Fruit fly (Drosophila melanogaster) ovary, adult (tissue): ENCODE results near the gene Dok.
A peak's percentile ranks its signal among the peaks of the same experiment; 100 is the strongest.

Experiments used
- CG17801 ChIP-seq: fragments of 200-800 bp; optimal IDR thresholded peaks from 2 replicates; lab custom pipeline; 2019; ENCODE audit warnings: missing biosample characterization, mild to moderate bottlenecking, missing genetic modification characterization, moderate library complexity; ENCODE audit not compliant: partially characterized antibody

Dok gene

DNA sequence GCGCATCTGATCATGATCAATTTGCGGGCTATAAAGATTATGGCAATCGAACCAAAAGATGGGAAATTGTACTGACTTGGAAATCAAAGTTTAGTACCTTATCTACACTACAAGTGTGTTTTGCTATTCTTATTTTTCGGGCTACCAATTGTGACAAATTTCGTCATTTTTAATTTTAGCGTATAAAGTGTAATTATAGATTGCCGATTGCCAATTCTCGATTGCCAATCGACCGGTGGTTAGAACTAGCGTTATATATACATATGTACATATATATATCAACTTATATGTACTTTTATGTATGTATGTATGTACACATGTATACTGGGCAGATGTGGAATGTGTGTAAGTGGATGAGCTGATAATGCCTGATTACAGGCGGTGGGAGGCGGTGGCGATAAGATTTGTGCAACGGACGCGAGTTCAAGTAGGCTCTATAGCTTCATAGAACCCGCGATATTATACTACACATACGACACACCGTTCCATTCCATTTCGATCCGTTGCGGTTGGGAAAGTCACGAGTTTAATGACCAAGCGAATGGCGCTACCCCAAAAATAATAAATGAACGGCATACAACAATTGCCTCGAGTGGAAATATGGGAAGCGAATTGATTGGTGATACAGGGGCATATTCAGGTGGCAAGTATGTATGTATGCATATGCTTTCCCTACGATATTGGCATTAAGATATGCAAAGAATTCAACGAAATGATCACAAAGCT lies 7.9 kb upstream of the Dok start:
- TF ChIP-seq CG17801 (GFP tag; lab: Kevin White, UChicago) = no peak

dm6 chrX:7317214-7318210 lies 6.5 kb upstream of the Dok start:
- TF ChIP-seq CG17801 (GFP tag; lab: Kevin White, UChicago) = peak; percentile 83

- TF ChIP-seq CG17801 (GFP tag; lab: Kevin White, UChicago) = no peak
These were observed 5.5 kb upstream of the Dok start for dm6 chrX:7318464-7318863.

- TF ChIP-seq CG17801 (GFP tag; lab: Kevin White, UChicago) = peak; percentile 55
These were observed 4.8 kb upstream of the Dok start for dm6 chrX:7319053-7319702.

DNA sequence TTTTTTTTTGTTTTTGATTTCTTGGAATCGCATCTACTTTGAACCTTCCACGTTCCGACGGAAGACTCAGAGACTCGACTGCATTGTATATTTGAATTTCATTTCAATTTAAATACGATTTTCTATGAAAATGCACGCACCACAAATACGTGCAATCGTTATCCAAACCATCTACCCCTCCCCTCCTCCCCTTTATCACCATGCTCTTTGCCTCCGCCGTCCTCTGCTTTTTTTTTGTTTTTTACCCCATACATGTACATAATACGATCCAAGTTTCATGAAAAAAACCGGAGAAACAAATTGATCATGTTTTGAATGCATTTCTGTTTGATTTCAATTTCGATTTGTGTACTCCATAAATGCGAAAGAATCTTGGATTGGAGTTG lies 4.3 kb upstream of the Dok start:
- no peak for TF ChIP-seq CG17801 (GFP tag; lab: Kevin White, UChicago)

DNA sequence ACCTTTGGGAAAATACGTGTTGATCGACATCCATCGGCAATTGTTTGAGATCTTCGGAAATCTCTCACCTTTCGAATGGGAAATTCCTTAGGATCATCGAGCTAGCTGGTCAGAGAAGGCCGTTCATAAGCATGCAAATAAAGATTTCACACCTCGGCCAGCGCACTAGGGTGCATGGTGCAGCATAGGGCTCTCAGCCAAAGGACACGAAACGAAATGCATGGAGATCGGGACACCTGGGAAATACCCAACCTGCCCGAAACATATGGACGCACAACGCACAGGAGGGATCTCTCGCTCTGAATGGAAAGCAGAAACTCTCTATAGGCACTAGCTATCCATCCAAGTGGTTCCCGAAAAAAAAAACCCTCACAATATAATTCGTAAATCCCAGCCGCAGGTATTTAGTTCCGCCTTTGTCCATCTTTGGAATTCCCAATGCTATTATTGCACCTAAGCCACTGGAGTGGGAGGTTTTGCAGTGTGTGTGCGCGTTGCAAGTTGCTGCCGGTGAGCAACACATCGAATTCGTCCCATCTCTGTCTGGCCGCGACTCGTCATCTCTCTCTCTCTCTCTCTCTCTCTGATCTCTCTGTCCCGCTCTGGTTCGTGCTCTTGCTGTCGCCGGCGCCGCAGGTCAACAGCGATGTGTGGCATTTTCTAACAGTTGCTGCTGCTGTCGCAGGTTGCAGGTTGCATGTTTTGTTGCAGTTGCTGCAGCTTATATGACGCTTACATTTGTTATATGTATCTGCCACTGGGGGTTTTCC lies 3.4 kb upstream of the Dok start:
- no peak for TF ChIP-seq CG17801 (GFP tag; lab: Kevin White, UChicago)

DNA sequence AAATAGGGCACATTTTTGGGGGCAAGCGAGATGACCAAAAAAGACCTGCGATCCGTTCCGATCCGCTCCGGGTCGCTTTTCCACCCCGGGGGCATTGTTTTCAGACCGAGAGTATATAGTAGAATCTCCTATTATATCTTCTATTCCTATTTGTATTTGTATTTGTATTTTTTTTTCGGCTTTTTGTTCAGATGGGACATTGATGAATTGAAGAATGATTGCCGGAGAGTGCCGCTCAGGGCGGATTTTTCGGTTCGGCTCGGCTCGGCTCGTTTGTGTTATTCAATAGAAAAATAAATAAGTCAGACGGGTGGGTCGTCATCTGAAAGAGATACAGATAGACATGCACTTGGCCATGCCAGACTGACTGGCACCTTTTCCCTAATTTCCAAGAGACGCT lies 2.2 kb upstream of the Dok start:
- TF ChIP-seq CG17801 (GFP tag; lab: Kevin White, UChicago) = no peak

DNA sequence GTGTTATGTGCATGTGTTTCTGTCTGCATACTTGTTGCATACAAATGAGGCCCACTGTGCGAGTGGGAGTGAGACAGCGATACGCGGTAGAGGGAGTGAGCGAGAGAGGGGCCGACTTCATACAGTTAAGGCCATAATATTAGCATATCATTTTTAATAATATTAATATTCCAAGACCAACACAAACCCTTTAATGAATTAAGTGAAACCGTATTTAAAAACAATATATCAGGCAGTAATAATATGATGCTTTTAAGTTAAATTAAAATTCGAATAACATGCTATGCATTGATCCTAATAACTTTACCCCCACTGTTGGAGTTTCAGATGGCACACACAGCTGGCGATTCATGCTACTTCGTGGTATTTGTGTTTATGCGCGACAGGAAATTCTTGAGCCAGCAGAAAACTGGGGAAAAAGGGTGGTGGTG lies 817 bp downstream of the Dok start:
- peak; percentile 98 for TF ChIP-seq CG17801 (GFP tag; lab: Kevin White, UChicago)

dm6 chrX:7328746-7329145 lies 4.7 kb downstream of the Dok start, which contains the start of gene Acsf3:
Gene Acsf3 (plus strand): TSS chrX:7329046.
- TF ChIP-seq CG17801 (GFP tag; lab: Kevin White, UChicago) = no peak

DNA sequence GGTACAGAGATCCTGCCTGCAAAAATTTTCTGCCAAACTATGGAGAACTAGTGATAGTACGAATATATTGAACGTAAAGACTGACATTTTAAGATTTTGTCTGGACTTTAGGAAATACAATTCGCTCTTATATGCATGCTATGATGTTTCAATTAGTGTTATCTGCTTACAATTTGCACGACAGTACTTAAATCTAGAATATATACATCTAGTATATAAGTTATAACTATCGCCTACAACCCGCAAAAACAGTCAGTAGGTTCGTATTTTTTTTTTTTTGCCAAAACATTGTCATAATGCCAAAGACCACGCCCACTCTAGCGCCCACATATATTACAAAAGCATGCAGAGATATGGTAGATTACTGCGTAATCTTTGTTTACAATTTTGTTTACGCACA lies 8.1 kb downstream of the Dok start, which contains the start of gene CG42780:
TSS of gene CG42780 (minus strand) at position 101 of the 400 bp plus-strand sequence.
- TF ChIP-seq CG17801 (GFP tag; lab: Kevin White, UChicago) = no peak

- no peak for TF ChIP-seq CG17801 (GFP tag; lab: Kevin White, UChicago)
These were observed 8.5 kb downstream of the Dok start for dm6 chrX:7332493-7332892.

DNA sequence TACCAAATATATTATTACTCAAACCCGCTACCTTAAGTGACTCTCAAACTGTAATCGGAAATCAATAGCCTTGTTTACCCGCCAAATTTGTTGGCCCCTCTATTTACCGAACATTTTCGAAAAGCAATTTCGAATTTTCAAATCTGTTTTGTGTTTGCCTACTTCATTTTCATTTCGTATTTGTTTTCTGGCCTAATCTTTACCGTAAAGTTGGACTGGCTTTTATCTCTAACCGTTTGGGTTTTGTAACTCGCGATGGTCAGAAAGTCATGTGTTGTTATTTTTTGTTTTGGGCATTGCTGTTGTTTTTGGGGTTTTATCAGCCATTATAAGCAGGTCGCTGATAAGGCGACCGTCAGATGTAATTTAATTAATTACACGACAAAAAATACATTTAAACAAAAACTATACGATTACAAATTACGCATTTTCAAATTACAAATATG lies 9.3 kb downstream of the Dok start:
- no peak for TF ChIP-seq CG17801 (GFP tag; lab: Kevin White, UChicago)

dm6 chrX:7333858-7334800 lies 10.1 kb downstream of the Dok start:
- peak; percentile 32 for TF ChIP-seq CG17801 (GFP tag; lab: Kevin White, UChicago)
